Worm (Caenorhabditis elegans) whole organism, L1 larva: ENCODE data around the gene F45D3.2.

Experiments used
- F16B12.6 ChIP-seq: fragments of 150-350 bp; optimal IDR thresholded peaks from 2 replicates; lab custom pipeline; 2014; ENCODE audit warnings: missing biosample characterization, missing genetic modification characterization
- aly-2 ChIP-seq: fragments of 150-350 bp; optimal IDR thresholded peaks from 2 replicates; lab custom pipeline; 2014; ENCODE audit warnings: missing biosample characterization, missing genetic modification characterization
- blmp-1 ChIP-seq: fragments of 150-350 bp; optimal IDR thresholded peaks from 2 replicates; lab custom pipeline; 2014; ENCODE audit warnings: missing biosample characterization, missing genetic modification characterization
- ceh-8 ChIP-seq: fragments of 200-800 bp; sonication (Bioruptor generic); optimal IDR thresholded peaks from 2 replicates; lab custom pipeline; 2018; ENCODE audit warnings: mild to moderate bottlenecking, missing genetic modification characterization, moderate library complexity, missing compliant biosample characterization
- dpl-1 ChIP-seq, 3 experiments: fragments of 150-350 bp in 2 of 3; sonication (generic microtip) in 1 of 3; optimal IDR thresholded peaks; 2 replicates each; lab custom pipeline; 2014 to 2017; ENCODE audit warnings: missing biosample characterization in 3 of 3, missing genetic modification characterization in 3 of 3, missing genetic modification reagents in 3 of 3
- dsc-1 ChIP-seq: sonication (generic microtip); optimal IDR thresholded peaks from 2 replicates; lab custom pipeline; 2016; ENCODE audit warnings: mild to moderate bottlenecking, missing genetic modification characterization, missing compliant biosample characterization
- efl-1 ChIP-seq, 4 experiments: fragments of 150-350 bp; optimal IDR thresholded peaks in 3 of 4; peaks in 1 of 4; 1 replicate in 1 of 4; 2 replicates in 3 of 4; lab custom pipeline; 2014; ENCODE audit warnings: missing biosample characterization in 2 of 4, missing genetic modification characterization in 2 of 4, missing genetic modification reagents in 2 of 4
- elt-3 ChIP-seq, 6 experiments: fragments of 150-350 bp in 1 of 6; sonication (generic microtip); optimal IDR thresholded peaks; 2 replicates each; lab custom pipeline; 2017 to 2018; ENCODE audit warnings: missing biosample characterization in 6 of 6, missing genetic modification characterization in 6 of 6, inconsistent platforms in 1 of 6
- fkh-4 ChIP-seq: sonication (generic microtip); optimal IDR thresholded peaks from 2 replicates; lab custom pipeline; 2016; ENCODE audit warnings: missing compliant biosample characterization, missing genetic modification characterization, borderline replicate concordance
- fos-1 ChIP-seq: fragments of 150-350 bp; optimal IDR thresholded peaks from 2 replicates; lab custom pipeline; 2014; ENCODE audit warnings: missing biosample characterization, missing genetic modification characterization
- grh-1 ChIP-seq: fragments of 200-800 bp; sonication (Bioruptor generic); IDR thresholded peaks from 2 replicates; pipeline ENCODE4 v1.3.6; 2022; ENCODE audit warnings: missing genetic modification reagents, missing genetic modification characterization, missing compliant biosample characterization
- hlh-4 ChIP-seq: sonication (generic microtip); optimal IDR thresholded peaks from 2 replicates; lab custom pipeline; 2016; ENCODE audit warnings: mild to moderate bottlenecking, missing genetic modification characterization, missing compliant biosample characterization
- lin-14 ChIP-seq: fragments of 200-800 bp; sonication (Bioruptor generic); optimal IDR thresholded peaks from 2 replicates; lab custom pipeline; 2018; ENCODE audit warnings: mild to moderate bottlenecking, missing genetic modification characterization, moderate library complexity, missing compliant biosample characterization
- lin-15B ChIP-seq: fragments of 150-350 bp; sonication (generic microtip); optimal IDR thresholded peaks from 3 replicates; lab custom pipeline; 2014; ENCODE audit warnings: missing biosample characterization, missing genetic modification characterization
- lin-35 ChIP-seq, 2 experiments: fragments of 150-350 bp; optimal IDR thresholded peaks; 2 replicates each; lab custom pipeline; 2014; ENCODE audit warnings: missing biosample characterization in 2 of 2, missing genetic modification characterization in 2 of 2, missing genetic modification reagents in 2 of 2
- lir-3 ChIP-seq: sonication (generic microtip); optimal IDR thresholded peaks from 2 replicates; lab custom pipeline; 2016; ENCODE audit warnings: mild to moderate bottlenecking, missing genetic modification characterization, moderate library complexity, missing compliant biosample characterization; ENCODE audit not compliant: poor library complexity
- lsy-2 ChIP-seq, 2 experiments: fragments of 150-350 bp; optimal IDR thresholded peaks; 2 replicates each; lab custom pipeline; 2014; ENCODE audit warnings: missing biosample characterization in 2 of 2, missing genetic modification characterization in 2 of 2
- mdl-1 ChIP-seq, 2 experiments: fragments of 150-350 bp; optimal IDR thresholded peaks; 2 replicates each; lab custom pipeline; 2014 to 2017; ENCODE audit warnings: missing biosample characterization in 2 of 2, missing genetic modification characterization in 2 of 2, inconsistent platforms in 1 of 2
- mep-1 ChIP-seq: fragments of 150-350 bp; optimal IDR thresholded peaks from 2 replicates; lab custom pipeline; 2014; ENCODE audit warnings: missing biosample characterization, missing genetic modification characterization
- nhr-11 ChIP-seq: fragments of 150-350 bp; optimal IDR thresholded peaks from 2 replicates; lab custom pipeline; 2014; ENCODE audit warnings: missing biosample characterization, missing genetic modification characterization
- nhr-19 ChIP-seq: fragments of 200-800 bp; sonication (Bioruptor generic); conservative IDR thresholded peaks from 2 replicates; pipeline ENCODE4 v1.3.6; 2022; ENCODE audit warnings: missing genetic modification characterization, missing compliant biosample characterization
- nhr-20 ChIP-seq: sonication (generic microtip); optimal IDR thresholded peaks from 2 replicates; lab custom pipeline; 2016; ENCODE audit warnings: mild to moderate bottlenecking, missing genetic modification characterization, missing compliant biosample characterization
- nhr-47 ChIP-seq: sonication (generic microtip); optimal IDR thresholded peaks from 2 replicates; lab custom pipeline; 2016; ENCODE audit warnings: mild to moderate bottlenecking, missing genetic modification characterization, moderate library complexity, missing compliant biosample characterization
- nhr-71 ChIP-seq: sonication (generic microtip); optimal IDR thresholded peaks from 2 replicates; lab custom pipeline; 2016; ENCODE audit warnings: mild to moderate bottlenecking, missing genetic modification characterization, moderate library complexity, missing compliant biosample characterization
- nhr-85 ChIP-seq: sonication (generic microtip); peaks from one replicate; lab custom pipeline; 2016; ENCODE audit warnings: missing genetic modification characterization, inconsistent platforms, missing compliant biosample characterization
- nhr-90 ChIP-seq: sonication (generic microtip); optimal IDR thresholded peaks from 2 replicates; lab custom pipeline; 2016; ENCODE audit warnings: mild to moderate bottlenecking, missing genetic modification characterization, missing compliant biosample characterization; ENCODE audit not compliant: poor library complexity
- pax-3 ChIP-seq: fragments of 200-800 bp; sonication (Bioruptor generic); optimal IDR thresholded peaks from 2 replicates; lab custom pipeline; 2018; ENCODE audit warnings: mild to moderate bottlenecking, missing genetic modification characterization, moderate library complexity, missing compliant biosample characterization
- rnt-1 ChIP-seq: sonication (generic microtip); optimal IDR thresholded peaks from 2 replicates; lab custom pipeline; 2016; ENCODE audit warnings: mild to moderate bottlenecking, missing genetic modification characterization, moderate library complexity, missing compliant biosample characterization
- snu-23 ChIP-seq: sonication (generic microtip); optimal IDR thresholded peaks from 2 replicates; lab custom pipeline; 2016; ENCODE audit warnings: missing genetic modification characterization, missing compliant biosample characterization
- sox-4 ChIP-seq: sonication (generic microtip); optimal IDR thresholded peaks from 2 replicates; lab custom pipeline; 2016; ENCODE audit warnings: missing genetic modification characterization, missing compliant biosample characterization
- sptf-1 ChIP-seq: fragments of 150-350 bp; optimal IDR thresholded peaks from 2 replicates; lab custom pipeline; 2014; ENCODE audit warnings: missing biosample characterization, missing genetic modification characterization
- sup-37 ChIP-seq: fragments of 200-800 bp; sonication (Bioruptor generic); optimal IDR thresholded peaks from 2 replicates; lab custom pipeline; 2018; ENCODE audit warnings: mild to moderate bottlenecking, missing genetic modification characterization, missing compliant biosample characterization
- swsn-7 ChIP-seq: sonication (generic microtip); optimal IDR thresholded peaks from 2 replicates; lab custom pipeline; 2016; ENCODE audit warnings: missing genetic modification characterization, missing compliant biosample characterization
- tbx-2 ChIP-seq: sonication (generic microtip); optimal IDR thresholded peaks from 2 replicates; lab custom pipeline; 2016; ENCODE audit warnings: missing genetic modification characterization, missing compliant biosample characterization
- unc-130 ChIP-seq: fragments of 150-350 bp; optimal IDR thresholded peaks from 2 replicates; lab custom pipeline; 2017; ENCODE audit warnings: missing biosample characterization, missing genetic modification characterization, inconsistent platforms
- unc-86 ChIP-seq: sonication (generic microtip); optimal IDR thresholded peaks from 2 replicates; lab custom pipeline; 2016; ENCODE audit warnings: missing genetic modification characterization, missing compliant biosample characterization
- unc-98 ChIP-seq: fragments of 200-800 bp; sonication (Bioruptor generic); IDR thresholded peaks from 2 replicates; pipeline ENCODE4 v1.3.6; 2022; ENCODE audit warnings: missing genetic modification characterization, missing compliant biosample characterization
- vab-15 ChIP-seq: sonication (generic microtip); optimal IDR thresholded peaks from 2 replicates; lab custom pipeline; 2017; ENCODE audit warnings: missing genotype, mild to moderate bottlenecking, missing genetic modification characterization, missing compliant biosample characterization
- xbp-1 ChIP-seq: sonication (generic microtip); optimal IDR thresholded peaks from 2 replicates; lab custom pipeline; 2016; ENCODE audit warnings: missing genetic modification characterization, missing compliant biosample characterization
- zag-1 ChIP-seq: fragments of 150-350 bp; optimal IDR thresholded peaks from 2 replicates; lab custom pipeline; 2014; ENCODE audit warnings: missing biosample characterization, missing genetic modification characterization
- ztf-11 ChIP-seq, 2 experiments: sonication (generic microtip); optimal IDR thresholded peaks; 2 replicates each; lab custom pipeline; 2016 to 2017; ENCODE audit warnings: missing genetic modification characterization in 2 of 2, missing biosample characterization in 1 of 2, missing compliant biosample characterization in 1 of 2

F45D3.2 gene

DNA sequence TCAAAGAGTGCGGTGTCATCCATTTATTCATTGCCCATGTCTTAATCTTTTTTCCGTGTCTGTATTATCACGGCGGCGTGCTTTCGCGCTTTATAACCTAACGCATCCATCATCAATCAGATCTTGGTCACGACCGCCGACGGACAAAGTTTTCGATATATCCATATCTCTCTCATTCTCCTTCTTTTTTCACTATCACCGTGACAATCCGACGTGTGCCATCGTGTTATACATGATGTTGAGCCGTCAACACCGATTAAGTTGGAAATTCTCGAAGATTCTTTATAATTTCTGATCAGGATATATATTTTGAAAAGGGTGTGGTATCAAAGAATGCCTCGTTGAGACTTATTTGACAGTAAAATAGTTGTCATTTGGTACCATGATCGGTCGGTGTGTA is 16.1 kb downstream of the F45D3.2 start:
- TF ChIP-seq snu-23 (GFP tag; lab: Kevin White, UChicago) (peak; percentile 25), lir-3 (tag; lab: Kevin White, UChicago) (no peak), nhr-20 (tag; lab: Kevin White, UChicago) (peak; percentile 61), dpl-1 (GFP tag; optimal IDR thresholded peaks at IDR 0.05; lab: Kevin White, UChicago) (peak in 1 of 3 experiments; percentile 6), unc-130 (peak; percentile 39), tbx-2 (tag; lab: Kevin White, UChicago) (peak; percentile 63), pax-3 (tag; lab: Kevin White, UChicago) (peak; percentile 35), lin-14 (GFP tag; lab: Kevin White, UChicago) (peak; percentile 52), dsc-1 (peak; percentile 5), nhr-47 (tag; lab: Kevin White, UChicago) (peak; percentile 20), nhr-90 (tag; lab: Kevin White, UChicago) (peak; percentile 55), fkh-4 (tag; lab: Kevin White, UChicago) (no peak), nhr-19 (peak; percentile 43), rnt-1 (tag; lab: Kevin White, UChicago) (no peak), nhr-71 (tag; lab: Kevin White, UChicago) (peak; percentile 74), nhr-85 (tag; lab: Kevin White, UChicago) (peak; percentile 92), aly-2 (tag; lab: Kevin White, UChicago) (no peak), zag-1 (no peak), grh-1 (GFP tag; lab: Robert Waterston, UW) (peak; percentile 25; the same call in 1 of the 2 replicates), sox-4 (tag; lab: Kevin White, UChicago) (no peak), blmp-1 (tag; lab: Kevin White, UChicago) (peak; percentile 87), elt-3 (tag; optimal IDR thresholded peaks at IDR 0.05; lab: Kevin White, UChicago) (peak; percentile 10 to 90 (median 75)), mep-1 (tag; lab: Kevin White, UChicago) (peak; percentile 22), mdl-1 (tag; optimal IDR thresholded peaks at IDR 0.05; lab: Kevin White, UChicago) (peak in 1 of 2 experiments; percentile 23)

DNA sequence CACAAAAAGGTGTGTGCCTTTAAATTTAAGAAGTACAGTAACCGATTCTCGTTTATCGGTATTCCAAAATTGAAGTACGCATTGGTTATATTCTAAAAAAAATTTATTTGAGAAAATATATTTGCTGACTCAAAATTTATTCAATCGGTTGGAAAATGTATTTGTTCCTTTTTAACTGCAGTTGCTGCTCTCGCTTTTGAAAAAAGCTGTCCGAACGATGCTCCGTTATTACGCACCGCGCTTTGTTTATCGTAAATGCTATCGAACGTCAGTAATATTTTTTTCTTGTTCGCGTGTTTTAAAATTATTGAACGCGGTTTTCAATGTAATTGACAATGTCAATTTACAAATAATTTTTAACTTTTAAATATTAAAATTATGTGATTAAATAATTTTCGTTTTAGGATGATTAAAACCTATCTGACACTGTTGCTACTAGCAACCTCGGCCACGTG is 19.5 kb downstream of the F45D3.2 start, which contains the start of gene sel-1:
Gene sel-1 (plus strand): TSS at position 405 of the 455 bp plus-strand sequence.
- no peak for TF ChIP-seq sptf-1 (tag; lab: Kevin White, UChicago)
- no peak for TF ChIP-seq nhr-11 (tag; lab: Kevin White, UChicago)
- no peak for TF ChIP-seq vab-15 (tag; lab: Kevin White, UChicago)
- TF ChIP-seq dpl-1 (GFP tag; optimal IDR thresholded peaks at IDR 0.05; lab: Kevin White, UChicago) = peak in 1 of 3 experiments; percentile 37
- TF ChIP-seq nhr-71 (tag; lab: Kevin White, UChicago) = peak; percentile 38
- no peak for TF ChIP-seq sup-37
- peak; percentile 2 for TF ChIP-seq nhr-47 (tag; lab: Kevin White, UChicago)
- TF ChIP-seq nhr-90 (tag; lab: Kevin White, UChicago) = peak; percentile 29
- no peak for TF ChIP-seq fos-1 (tag; lab: Kevin White, UChicago)
- TF ChIP-seq mep-1 (tag; lab: Kevin White, UChicago) = peak; percentile 42
- peak; percentile 14 for TF ChIP-seq rnt-1 (tag; lab: Kevin White, UChicago)
- TF ChIP-seq ztf-11 (tag; optimal IDR thresholded peaks at IDR 0.05; lab: Kevin White, UChicago) = no peak
- TF ChIP-seq lin-35 (GFP tag; optimal IDR thresholded peaks at IDR 0.05; lab: Kevin White, UChicago) = peak; percentile 3 to 50
- TF ChIP-seq lin-15B (tag; lab: Kevin White, UChicago) = no peak
- TF ChIP-seq swsn-7 (tag; lab: Kevin White, UChicago) = peak; percentile 25
- TF ChIP-seq grh-1 (GFP tag; lab: Robert Waterston, UW) = no peak
- no peak for TF ChIP-seq unc-86 (tag; lab: Kevin White, UChicago)
- TF ChIP-seq ceh-8 (GFP tag; lab: Kevin White, UChicago) = no peak
- TF ChIP-seq snu-23 (GFP tag; lab: Kevin White, UChicago) = peak; percentile 36
- peak; percentile 66 for TF ChIP-seq xbp-1 (tag; lab: Kevin White, UChicago)
- TF ChIP-seq efl-1 (optimal IDR thresholded peaks at IDR 0.05; lab: Kevin White, UChicago) = peak in 1 of 2 experiments; percentile 41
- TF ChIP-seq efl-1 (GFP tag; optimal IDR thresholded peaks at IDR 0.05 in 1 of 2; lab: Kevin White, UChicago) = peak in 1 of 2 experiments; percentile 40
- peak; percentile 22 for TF ChIP-seq nhr-19
- TF ChIP-seq lsy-2 (tag; optimal IDR thresholded peaks at IDR 0.05; lab: Kevin White, UChicago) = peak; percentile 33 to 47
- TF ChIP-seq F16B12.6 (tag; lab: Kevin White, UChicago) = peak; percentile 1
- TF ChIP-seq blmp-1 (tag; lab: Kevin White, UChicago) = peak; percentile 30
- TF ChIP-seq unc-98 (GFP tag; lab: Robert Waterston, UW) = no peak
- TF ChIP-seq hlh-4 (tag; lab: Kevin White, UChicago) = no peak
- peak; percentile 12 for TF ChIP-seq nhr-20 (tag; lab: Kevin White, UChicago)
